Fruit fly (Drosophila melanogaster) whole organism, wandering third instar larva: Measurements from ENCODE around the gene sing.

ENCODE experiments used
- HLH106 ChIP-seq: fragments of 200-800 bp; optimal IDR thresholded peaks from 3 replicates; lab custom pipeline; 2019; ENCODE audit warnings: missing biosample characterization, mild to moderate bottlenecking, missing genetic modification characterization, moderate library complexity
- Hr83 ChIP-seq: fragments of 200-300 bp; sonication (Bioruptor generic); optimal IDR thresholded peaks from 2 replicates; lab custom pipeline; 2016; ENCODE audit warnings: missing biosample characterization, mild to moderate bottlenecking, missing genetic modification characterization, moderate library complexity; ENCODE audit not compliant: poor library complexity, severe bottlenecking
- Jra ChIP-seq: sonication (Bioruptor generic); optimal IDR thresholded peaks from 2 replicates; lab custom pipeline; 2016; ENCODE audit warnings: missing biosample characterization, missing genetic modification characterization
- OdsH ChIP-seq: fragments of 200-800 bp; sonication (Bioruptor generic); optimal IDR thresholded peaks from 2 replicates; lab custom pipeline; 2016; ENCODE audit warnings: missing biosample characterization, mild to moderate bottlenecking, missing genetic modification characterization
- br ChIP-seq: fragments of 200-800 bp; sonication (Bioruptor generic); optimal IDR thresholded peaks from 2 replicates; lab custom pipeline; 2016; ENCODE audit warnings: missing biosample characterization, missing genetic modification characterization
- dmrt93B ChIP-seq: fragments of 200-800 bp; sonication (Bioruptor generic); optimal IDR thresholded peaks from 2 replicates; lab custom pipeline; 2018; ENCODE audit warnings: missing biosample characterization, mild to moderate bottlenecking, missing genetic modification characterization
- h ChIP-seq: fragments of 200-800 bp; sonication (Bioruptor generic); optimal IDR thresholded peaks from 3 replicates; lab custom pipeline; 2016; ENCODE audit warnings: missing biosample characterization, mild to moderate bottlenecking, missing genetic modification characterization
- lola ChIP-seq: fragments of >200 bp; optimal IDR thresholded peaks from 2 replicates; lab custom pipeline; 2017; ENCODE audit warnings: missing biosample characterization, missing genetic modification characterization
- pan ChIP-seq: fragments of >200 bp; optimal IDR thresholded peaks from 2 replicates; lab custom pipeline; 2017
- psq ChIP-seq: fragments of 200-800 bp; sonication (Bioruptor generic); optimal IDR thresholded peaks from 3 replicates; lab custom pipeline; 2017; ENCODE audit warnings: missing biosample characterization, mild to moderate bottlenecking, missing genetic modification characterization, moderate library complexity

DNA sequence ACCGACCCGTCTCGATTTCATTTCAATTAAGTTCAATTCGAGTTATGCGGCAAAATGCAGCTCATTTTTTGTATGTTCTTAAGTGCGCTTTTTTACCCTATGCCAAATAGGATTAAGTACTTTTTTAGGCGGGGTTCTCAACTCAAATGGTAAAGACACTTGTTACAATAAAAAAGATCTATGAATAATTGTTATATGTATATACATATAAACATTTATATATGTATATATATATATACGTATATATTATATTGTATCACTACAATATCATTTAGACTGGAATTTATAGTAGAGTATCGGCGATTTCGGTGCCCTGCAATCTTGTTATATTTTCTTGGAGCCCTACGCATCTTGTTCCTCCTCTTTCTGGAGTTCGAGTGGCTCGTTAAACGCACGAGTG, 10.9 kb downstream of the sing start:
- no peak for TF ChIP-seq br (GFP tag; lab: Kevin White, UChicago)
- no peak for TF ChIP-seq dmrt93B
- no peak for TF ChIP-seq OdsH
- TF ChIP-seq h, result no peak
- no peak for TF ChIP-seq Jra (GFP tag; lab: Kevin White, UChicago)
- no peak for TF ChIP-seq HLH106 (tag; lab: Kevin White, UChicago)
- TF ChIP-seq psq (GFP tag; lab: Kevin White, UChicago), result no peak
- no peak for TF ChIP-seq pan
- TF ChIP-seq Hr83 (GFP tag; lab: Kevin White, UChicago), result no peak
- no peak for TF ChIP-seq lola (GFP tag; lab: Kevin White, UChicago)
